Worm (Caenorhabditis elegans): Measurements from ENCODE around the gene T02H6.4.

T02H6.4 gene

DNA sequence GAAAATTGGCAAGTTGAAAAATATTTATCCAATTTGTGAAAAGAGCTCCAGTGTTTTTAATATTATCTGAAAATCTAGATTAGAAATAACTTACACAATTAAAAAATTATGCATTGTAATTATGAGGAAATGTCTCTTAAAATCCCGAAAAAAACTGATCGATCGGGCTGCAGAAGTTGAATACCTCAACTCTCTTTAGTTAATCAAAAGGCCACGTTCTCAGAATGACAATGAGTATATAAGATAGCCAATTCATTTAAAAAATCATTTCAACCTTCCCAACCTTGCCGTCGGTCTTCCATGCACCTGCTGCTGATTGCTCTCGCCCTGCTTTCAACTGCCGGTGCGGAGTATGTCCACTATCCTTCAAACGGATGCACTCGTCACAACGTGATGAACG lies at the start of gene T02H6.4:
Gene T02H6.4 (plus strand): TSS at position 301 of the 400 bp plus-strand sequence.
- TF ChIP-seq W03F9.2 (tag; optimal IDR thresholded peaks at IDR 0.05), result no peak
- no peak for TF ChIP-seq him-1 (tag; optimal IDR thresholded peaks at IDR 0.05)
- TF ChIP-seq dao-5 (tag; optimal IDR thresholded peaks at IDR 0.05), result no peak

DNA sequence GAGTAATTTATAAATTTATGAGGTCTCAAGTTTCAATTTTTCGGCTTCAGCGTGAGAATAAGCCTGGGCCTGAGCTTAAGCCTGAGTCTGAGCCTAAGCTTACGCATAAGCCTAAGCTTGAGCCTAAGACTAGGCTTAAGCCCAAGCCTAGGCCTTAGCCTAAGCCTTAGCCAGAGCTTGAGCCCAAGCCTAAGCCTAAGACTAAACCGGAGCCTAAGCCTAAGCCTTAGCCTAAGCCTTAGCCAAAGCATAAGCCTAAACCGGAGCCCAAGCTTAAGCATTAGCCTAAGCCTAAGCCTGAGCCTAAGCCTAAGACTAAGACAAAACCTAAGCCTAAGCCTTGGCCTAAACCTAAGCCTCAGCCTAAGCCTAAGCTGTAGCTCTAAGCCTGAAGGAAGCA lies 46.1 kb upstream of the T02H6.4 start:
- no peak for TF ChIP-seq dao-5 (tag; optimal IDR thresholded peaks at IDR 0.05)
- no peak for TF ChIP-seq W03F9.2 (tag; optimal IDR thresholded peaks at IDR 0.05)
- TF ChIP-seq him-1 (tag; optimal IDR thresholded peaks at IDR 0.05), result no peak

DNA sequence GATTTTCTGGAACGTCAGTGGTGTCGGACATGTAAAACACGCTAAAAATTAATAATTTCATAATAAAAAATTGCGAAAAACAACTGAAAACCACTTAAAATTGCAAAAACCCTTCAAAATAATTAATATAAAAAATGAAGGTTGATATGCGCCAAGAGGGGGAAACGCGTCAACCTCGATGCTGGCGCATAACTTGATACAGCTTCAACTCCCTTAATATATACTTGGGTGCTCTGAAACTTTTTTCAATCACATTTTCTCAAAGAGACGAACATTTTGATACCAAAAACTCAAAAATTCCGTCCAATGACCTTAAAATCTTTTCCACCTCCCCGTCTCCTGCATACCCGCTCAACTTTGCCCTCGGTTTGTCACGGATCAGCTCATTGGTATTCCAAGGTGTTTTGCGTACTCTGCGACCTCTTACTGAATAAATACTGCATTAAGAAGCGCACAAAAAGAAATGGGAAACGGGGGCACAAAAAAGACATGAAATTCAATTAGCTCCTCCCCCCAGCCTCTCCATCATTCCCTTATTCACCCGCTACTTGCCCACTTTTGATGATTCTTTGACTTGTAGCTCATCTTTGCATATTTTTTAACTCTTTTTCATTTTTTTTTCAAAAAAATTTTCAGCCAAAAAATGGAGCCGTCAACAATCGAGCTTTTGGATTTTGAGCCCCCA lies 39.4 kb upstream of the T02H6.4 start, which contains the start of the genes K07E8.7 and frpr-14:
Gene K07E8.7 (minus strand): TSS at position 47 of the 685 bp plus-strand sequence.
Gene frpr-14 (plus strand): TSS at position 635 of the 685 bp plus-strand sequence.
- TF ChIP-seq W03F9.2 (tag; optimal IDR thresholded peaks at IDR 0.05) (no peak), dao-5 (tag; optimal IDR thresholded peaks at IDR 0.05) (no peak), him-1 (tag; optimal IDR thresholded peaks at IDR 0.05) (no peak)

DNA sequence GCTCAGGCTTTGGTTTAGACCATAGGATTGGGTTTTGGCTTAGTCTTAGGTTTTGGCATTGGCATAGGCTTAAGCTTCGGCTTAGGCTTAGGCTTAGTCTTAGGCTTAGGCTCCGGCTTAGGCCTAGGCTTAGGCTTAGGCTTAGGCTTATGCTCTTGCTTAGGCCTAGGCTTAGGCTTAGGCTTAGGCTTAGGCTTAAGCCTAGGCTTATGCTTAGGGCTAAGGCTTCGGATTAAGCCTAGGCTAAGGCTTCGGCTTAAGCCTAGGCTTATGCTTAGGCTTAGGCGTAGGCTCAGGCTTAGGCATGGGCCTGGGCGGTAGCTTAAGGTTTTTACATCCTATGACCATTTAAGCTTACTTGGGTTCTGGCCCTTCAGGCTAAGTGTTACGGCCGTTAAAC lies 38.5 kb upstream of the T02H6.4 start:
- no peak for TF ChIP-seq dao-5 (tag; optimal IDR thresholded peaks at IDR 0.05)
- no peak for TF ChIP-seq W03F9.2 (tag; optimal IDR thresholded peaks at IDR 0.05)
- TF ChIP-seq him-1 (tag; optimal IDR thresholded peaks at IDR 0.05), result no peak

DNA sequence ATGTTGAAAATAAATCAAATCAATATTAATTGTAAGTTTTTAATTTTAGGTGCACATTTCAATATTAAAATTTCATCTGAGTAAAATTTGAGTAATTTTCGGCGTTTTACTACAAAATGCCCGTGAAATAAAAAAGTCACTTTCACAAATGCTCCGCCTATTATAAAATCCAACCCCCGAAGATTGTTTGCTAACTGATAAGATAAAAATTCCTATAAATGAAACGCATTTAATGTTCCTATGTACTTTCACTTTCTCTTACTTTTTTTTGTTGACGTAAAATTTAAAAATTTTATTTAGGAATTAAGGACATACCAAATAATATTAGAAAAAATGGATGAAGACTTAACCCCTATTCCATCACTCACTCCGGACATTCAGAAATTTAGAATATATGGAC lies 31.5 kb upstream of the T02H6.4 start, which contains the start of gene sdz-24:
Gene sdz-24 (plus strand): TSS at position 301 of the 400 bp plus-strand sequence.
- TF ChIP-seq dao-5 (tag; optimal IDR thresholded peaks at IDR 0.05) (no peak), W03F9.2 (tag; optimal IDR thresholded peaks at IDR 0.05) (no peak), him-1 (tag; optimal IDR thresholded peaks at IDR 0.05) (no peak)

DNA sequence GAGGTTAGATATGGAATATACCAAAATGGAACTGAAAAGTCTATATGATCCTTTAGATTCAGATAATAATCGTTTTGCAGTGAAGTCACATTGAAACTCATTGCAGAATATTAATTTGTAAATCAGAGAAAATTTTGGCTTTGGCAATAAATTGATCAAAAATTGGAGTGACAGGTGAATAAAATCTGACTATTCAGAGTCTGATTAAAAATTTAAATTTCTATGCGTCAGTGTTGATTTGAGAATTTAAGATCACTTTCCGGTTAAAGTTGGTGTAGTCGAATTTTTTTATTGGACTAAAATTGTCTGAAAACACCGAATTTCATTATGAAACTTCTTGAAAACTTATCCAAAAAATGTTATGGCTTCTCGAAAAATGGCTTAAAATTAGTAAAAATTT lies 28.2 kb upstream of the T02H6.4 start, which contains the start of gene sri-45:
Gene sri-45 (minus strand): TSS at position 101 of the 400 bp plus-strand sequence.
- TF ChIP-seq him-1 (tag; optimal IDR thresholded peaks at IDR 0.05) (no peak), W03F9.2 (tag; optimal IDR thresholded peaks at IDR 0.05) (no peak), dao-5 (tag; optimal IDR thresholded peaks at IDR 0.05) (no peak)

DNA sequence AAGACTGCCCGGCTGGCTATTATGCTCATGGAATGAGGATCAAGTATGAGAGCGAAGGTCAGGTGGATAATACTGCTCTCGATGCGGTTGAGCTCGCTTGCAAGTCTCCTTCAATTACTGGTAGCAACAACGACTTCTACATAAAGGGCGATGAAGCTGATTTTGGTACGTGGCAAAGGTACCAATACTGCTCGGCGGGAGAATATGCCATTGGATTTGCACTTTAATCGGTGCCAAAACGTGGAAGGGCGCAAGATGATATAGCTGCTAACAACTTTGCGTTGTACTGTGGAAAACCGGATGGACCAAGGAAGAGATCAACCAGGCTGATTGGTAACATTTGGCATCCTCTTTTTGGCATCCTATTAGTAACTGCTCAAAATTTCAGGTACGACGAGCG lies 22.0 kb upstream of the T02H6.4 start:
- TF ChIP-seq dao-5 (tag; optimal IDR thresholded peaks at IDR 0.05) (no peak), W03F9.2 (tag; optimal IDR thresholded peaks at IDR 0.05) (no peak), him-1 (tag; optimal IDR thresholded peaks at IDR 0.05) (no peak)

DNA sequence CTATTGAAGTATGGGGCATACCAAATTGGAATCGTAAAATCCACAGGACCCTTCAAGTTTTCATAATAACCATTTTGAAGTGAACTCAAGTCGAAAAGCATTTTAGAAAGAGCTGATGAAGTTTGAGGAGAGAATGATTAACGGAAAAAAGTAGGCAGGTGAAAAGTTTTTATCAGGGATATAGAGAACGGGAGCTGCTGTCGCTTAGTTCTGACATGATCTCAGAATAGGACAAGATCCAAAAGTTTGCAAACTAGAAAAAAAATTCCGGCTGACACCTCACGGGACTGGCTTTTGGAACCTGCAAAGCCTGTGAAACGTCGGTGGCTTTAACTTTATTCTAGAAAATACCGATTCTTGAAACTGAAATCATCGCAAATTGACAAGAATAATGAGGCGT lies 18.8 kb upstream of the T02H6.4 start, which contains the start of gene sri-46:
Gene sri-46 (minus strand): TSS at position 101 of the 400 bp plus-strand sequence.
- TF ChIP-seq dao-5 (tag; optimal IDR thresholded peaks at IDR 0.05) (no peak), him-1 (tag; optimal IDR thresholded peaks at IDR 0.05) (no peak), W03F9.2 (tag; optimal IDR thresholded peaks at IDR 0.05) (no peak)

DNA sequence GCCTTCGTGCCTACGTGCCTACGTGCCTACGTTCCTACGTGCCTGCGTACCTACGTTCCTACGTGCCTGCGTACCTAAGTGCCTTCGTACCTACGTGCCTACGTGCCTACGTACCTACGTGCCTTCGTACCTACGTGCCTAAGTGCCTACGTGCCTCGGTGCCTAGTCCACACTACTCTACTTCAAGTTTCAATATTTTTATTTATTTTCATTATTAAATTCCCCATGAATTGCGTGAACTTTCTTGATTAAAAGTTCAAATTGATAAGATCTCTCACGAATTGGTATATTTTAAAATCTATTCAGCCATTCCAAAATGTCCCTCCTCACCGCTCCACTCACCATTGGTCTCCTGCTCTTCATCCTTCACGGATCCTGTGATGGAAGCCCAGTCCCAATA lies 15.7 kb upstream of the T02H6.4 start, which contains the start of gene Y39F10C.3:
Gene Y39F10C.3 (plus strand): TSS at position 301 of the 400 bp plus-strand sequence.
- TF ChIP-seq W03F9.2 (tag; optimal IDR thresholded peaks at IDR 0.05), result no peak
- no peak for TF ChIP-seq dao-5 (tag; optimal IDR thresholded peaks at IDR 0.05)
- TF ChIP-seq him-1 (tag; optimal IDR thresholded peaks at IDR 0.05), result no peak

DNA sequence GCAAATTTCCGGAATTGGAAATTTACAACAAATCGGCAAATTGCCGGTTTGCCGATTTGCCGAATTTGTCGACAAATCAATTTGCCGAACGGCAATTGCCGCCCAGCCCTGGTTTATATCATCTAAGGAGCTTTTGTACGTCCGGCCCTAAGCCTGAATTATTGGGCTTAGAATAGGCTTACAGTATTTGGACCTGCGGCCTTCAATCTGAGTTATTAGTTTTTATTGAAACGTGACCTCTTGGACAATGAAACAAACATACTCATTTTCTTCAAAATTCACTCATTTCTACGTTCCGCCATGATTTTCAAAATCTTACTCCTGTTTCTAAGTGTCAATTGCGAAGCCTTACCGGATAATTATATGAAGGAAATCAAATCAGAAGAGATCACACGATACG lies 14.5 kb upstream of the T02H6.4 start, which contains the start of gene Y39F10C.1:
Gene Y39F10C.1 (plus strand): TSS at position 301 of the 400 bp plus-strand sequence.
- TF ChIP-seq W03F9.2 (tag; optimal IDR thresholded peaks at IDR 0.05) (no peak), dao-5 (tag; optimal IDR thresholded peaks at IDR 0.05) (no peak), him-1 (tag; optimal IDR thresholded peaks at IDR 0.05) (no peak)

DNA sequence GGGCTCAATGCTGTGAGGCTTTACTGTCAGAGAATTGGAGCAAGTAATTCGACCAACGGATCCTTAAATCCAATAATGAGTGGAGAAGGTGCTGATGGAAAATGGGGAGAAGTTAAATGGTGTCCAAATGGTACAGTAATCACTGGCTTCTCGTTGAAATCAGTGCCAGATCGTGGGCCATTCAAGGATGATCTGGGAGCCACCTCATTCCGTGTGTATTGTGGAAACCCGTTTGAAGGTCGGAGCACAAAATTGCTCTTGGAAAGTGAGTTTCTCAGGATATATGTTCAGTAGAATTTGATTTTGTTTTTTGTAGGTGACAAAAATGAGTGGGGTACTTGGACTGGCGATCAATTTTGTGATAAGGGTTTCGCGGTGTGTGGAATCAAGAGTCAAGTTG lies 14.0 kb upstream of the T02H6.4 start:
- no peak for TF ChIP-seq him-1 (tag; optimal IDR thresholded peaks at IDR 0.05)
- TF ChIP-seq W03F9.2 (tag; optimal IDR thresholded peaks at IDR 0.05), result no peak
- no peak for TF ChIP-seq dao-5 (tag; optimal IDR thresholded peaks at IDR 0.05)

DNA sequence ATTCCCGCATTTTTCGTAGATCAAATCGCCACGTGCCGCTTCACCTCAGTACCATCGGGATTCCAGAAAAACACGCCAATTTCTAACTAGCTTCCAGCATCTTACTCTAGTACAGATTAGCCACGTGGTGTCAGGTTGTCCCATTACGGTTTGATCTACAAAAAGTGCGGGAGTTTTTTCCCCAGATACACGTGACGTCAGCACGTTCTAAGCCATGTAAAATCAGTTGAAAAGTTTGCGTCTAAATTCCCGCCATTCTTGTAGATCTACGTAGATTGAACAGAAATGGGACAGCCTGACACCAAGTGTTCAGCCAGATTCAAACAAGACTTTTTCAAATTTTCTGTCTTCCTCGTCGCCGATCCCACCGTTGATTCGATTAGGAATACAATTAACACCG lies 11.3 kb upstream of the T02H6.4 start, which contains the start of gene T02H6.9:
Gene T02H6.9 (plus strand): TSS at position 301 of the 400 bp plus-strand sequence.
- TF ChIP-seq dao-5 (tag; optimal IDR thresholded peaks at IDR 0.05) (no peak), him-1 (tag; optimal IDR thresholded peaks at IDR 0.05) (no peak), W03F9.2 (tag; optimal IDR thresholded peaks at IDR 0.05) (no peak)

DNA sequence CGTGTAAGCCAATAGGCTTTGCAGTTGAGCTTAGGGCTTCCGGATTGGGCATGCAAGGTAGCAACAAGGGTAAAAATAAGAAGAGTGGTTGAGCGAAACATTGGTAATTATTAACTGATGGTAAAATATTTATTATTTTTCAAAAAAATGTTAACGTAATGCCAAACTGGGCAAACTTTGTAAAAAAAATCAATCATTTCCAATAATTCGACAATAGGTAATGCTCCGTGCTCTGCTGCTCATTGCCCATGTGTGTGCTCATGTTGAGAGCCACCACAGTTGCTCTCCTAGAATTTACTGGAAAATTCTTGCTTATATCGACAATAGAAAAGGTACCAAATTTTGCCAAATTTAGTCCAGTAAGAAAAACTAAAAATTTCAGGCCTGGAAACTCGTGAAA lies 9.2 kb upstream of the T02H6.4 start, which contains the start of the genes T02H6.10 and T02H6.8:
Gene T02H6.10 (minus strand): TSS at position 101 of the 400 bp plus-strand sequence.
Gene T02H6.8 (plus strand): TSS at position 221 of the 400 bp plus-strand sequence.
- TF ChIP-seq him-1 (tag; optimal IDR thresholded peaks at IDR 0.05) (no peak), dao-5 (tag; optimal IDR thresholded peaks at IDR 0.05) (no peak), W03F9.2 (tag; optimal IDR thresholded peaks at IDR 0.05) (no peak)

DNA sequence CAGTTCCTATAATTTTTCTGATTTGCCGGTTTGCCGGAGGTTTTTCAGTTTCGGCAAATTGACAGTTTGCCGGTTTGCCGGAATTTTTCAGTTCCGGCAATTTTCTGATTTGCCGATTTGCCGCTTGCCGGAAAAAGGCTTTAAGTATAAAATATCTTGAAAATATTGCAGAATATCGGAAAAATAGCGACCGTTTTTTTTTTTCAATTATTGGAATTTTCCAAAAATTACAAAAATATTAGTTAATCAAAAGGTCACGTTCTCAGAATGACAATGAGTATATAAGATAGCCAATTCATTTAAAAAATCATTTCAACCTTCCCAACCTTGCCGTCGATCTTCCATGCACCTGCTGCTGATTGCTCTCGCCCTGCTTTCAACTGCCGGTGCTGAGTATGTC lies 7.5 kb upstream of the T02H6.4 start, which contains the start of gene T02H6.7:
Gene T02H6.7 (plus strand): TSS at position 301 of the 400 bp plus-strand sequence.
- TF ChIP-seq dao-5 (tag; optimal IDR thresholded peaks at IDR 0.05) (no peak), W03F9.2 (tag; optimal IDR thresholded peaks at IDR 0.05) (no peak), him-1 (tag; optimal IDR thresholded peaks at IDR 0.05) (no peak)
